Fruit fly (Drosophila melanogaster): Measurements from ENCODE around the gene stai.

Gene stai

DNA sequence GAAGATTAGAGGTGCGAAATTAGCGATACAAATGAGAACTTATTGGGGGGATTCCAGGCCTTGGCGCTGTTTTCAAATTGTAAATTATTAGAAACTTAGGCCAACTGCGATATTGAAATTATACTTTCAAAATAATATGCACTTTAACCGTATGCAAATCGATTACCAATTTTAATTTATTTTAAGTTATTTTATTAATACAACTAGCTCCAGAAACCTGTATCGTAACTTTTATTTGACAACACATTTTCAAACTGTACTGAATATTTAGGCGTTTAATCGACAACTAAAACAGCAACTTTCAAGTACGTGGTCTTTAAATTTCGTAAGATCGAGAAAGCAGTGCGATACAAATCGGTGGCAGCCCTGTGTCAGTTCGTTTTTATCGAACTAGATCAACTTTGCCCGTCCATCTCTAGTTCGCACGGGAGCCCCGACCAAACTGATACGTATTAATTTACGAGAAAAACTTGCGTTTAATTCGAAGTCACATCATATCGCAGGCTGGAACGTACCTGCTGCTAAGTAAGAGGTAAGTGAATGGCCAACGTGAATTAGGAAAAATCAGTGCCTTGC is 29.4 kb upstream of the stai start, which contains the start of the genes CG9154 and Kr-h2 (continued):
- TF ChIP-seq chm (GFP tag; IDR thresholded peaks at IDR 0.05): no peak
- TF ChIP-seq CG11085 (GFP tag; IDR thresholded peaks at IDR 0.05): no peak
- no peak for TF ChIP-seq Lpt (GFP tag; optimal IDR thresholded peaks at IDR 0.05)
- TF ChIP-seq CrebB (tag; optimal IDR thresholded peaks at IDR 0.05): no peak
- no peak for TF ChIP-seq vfl (GFP tag; optimal IDR thresholded peaks at IDR 0.05)
- TF ChIP-seq Hand (GFP tag; optimal IDR thresholded peaks at IDR 0.05): no peak
- peak; percentile 39 for TF ChIP-seq CG11504 (tag; optimal IDR thresholded peaks at IDR 0.05)
- TF ChIP-seq crp (GFP tag; optimal IDR thresholded peaks at IDR 0.05): peak in 1 of 2 experiments; percentile 12
- TF ChIP-seq Bdp1 (GFP tag; optimal IDR thresholded peaks at IDR 0.05): no peak
- TF ChIP-seq jigr1 (GFP tag; IDR thresholded peaks at IDR 0.05): peak; percentile 54; the same call in 1 of the 3 replicates
- TF ChIP-seq twi (tag; optimal IDR thresholded peaks at IDR 0.05): no peak
- TF ChIP-seq sna (GFP tag; IDR thresholded peaks at IDR 0.05; ENCODE audit: partially characterized antibody): no peak
- TF ChIP-seq cato (GFP tag; optimal IDR thresholded peaks at IDR 0.05; ENCODE audit: borderline replicate concordance): no peak
- TF ChIP-seq tll (GFP tag; optimal IDR thresholded peaks at IDR 0.05): no peak
- no peak for TF ChIP-seq ash1 (GFP tag; optimal IDR thresholded peaks at IDR 0.05)
- no peak for TF ChIP-seq gce (GFP tag; IDR thresholded peaks at IDR 0.05)
- no peak for TF ChIP-seq CG8089 (GFP tag; optimal IDR thresholded peaks at IDR 0.05)
- TF ChIP-seq stc (GFP tag; IDR thresholded peaks at IDR 0.05): no peak
- no peak for TF ChIP-seq nom (GFP tag; optimal IDR thresholded peaks at IDR 0.05)
- peak; percentile 75 for TF ChIP-seq Med (GFP tag)
- TF ChIP-seq phol (tag; optimal IDR thresholded peaks at IDR 0.05): peak; percentile 37
- no peak for TF ChIP-seq CG11560 (tag; IDR thresholded peaks at IDR 0.05)
- no peak for TF ChIP-seq caup (GFP tag; optimal IDR thresholded peaks at IDR 0.05; ENCODE audit: severe bottlenecking)
- no peak for TF ChIP-seq CG33213 (GFP tag; optimal IDR thresholded peaks at IDR 0.05)
- no peak for TF ChIP-seq ap (GFP tag; IDR thresholded peaks at IDR 0.05)
- 0 out of 2 replicates have a peak, but pooled peaks have one; percentile 4 for TF ChIP-seq onecut (GFP tag; IDR thresholded peaks at IDR 0.05)
- TF ChIP-seq CkIIα-i1 (GFP tag; IDR thresholded peaks at IDR 0.05): no peak
- peak; percentile 37 for TF ChIP-seq CG9817 (tag; optimal IDR thresholded peaks at IDR 0.05)
- TF ChIP-seq CG17912 (GFP tag; optimal IDR thresholded peaks at IDR 0.05): no peak
- TF ChIP-seq ewg (GFP tag; optimal IDR thresholded peaks at IDR 0.05): no peak
- TF ChIP-seq YL-1 (GFP tag; optimal IDR thresholded peaks at IDR 0.05): peak; percentile 8
- no peak for TF ChIP-seq tin (GFP tag; optimal IDR thresholded peaks at IDR 0.05)
- TF ChIP-seq Lhr (GFP tag; optimal IDR thresholded peaks at IDR 0.05): peak; percentile 83
- peak; percentile 31; the same call in 1 of the 2 replicates for TF ChIP-seq slbo (GFP tag; IDR thresholded peaks at IDR 0.05)
- TF ChIP-seq lbe (GFP tag; optimal IDR thresholded peaks at IDR 0.05): no peak
- TF ChIP-seq sens (GFP tag): peak; percentile 88
- TF ChIP-seq MESR4 (GFP tag; optimal IDR thresholded peaks at IDR 0.05): peak; percentile 94
- no peak for TF ChIP-seq bcd (GFP tag; optimal IDR thresholded peaks at IDR 0.05)
- TF ChIP-seq MTF-1 (GFP tag; optimal IDR thresholded peaks at IDR 0.05; ENCODE audit: borderline replicate concordance): no peak
- TF ChIP-seq Neu2 (GFP tag; optimal IDR thresholded peaks at IDR 0.05; ENCODE audit: borderline replicate concordance): no peak
- no peak for TF ChIP-seq CG11247 (GFP tag; IDR thresholded peaks at IDR 0.05)
- TF ChIP-seq jumu (GFP tag; optimal IDR thresholded peaks at IDR 0.05): no peak
- no peak for TF ChIP-seq CG11398 (GFP tag; optimal IDR thresholded peaks at IDR 0.05)
- TF ChIP-seq tx (GFP tag; optimal IDR thresholded peaks at IDR 0.05): no peak
- no peak for TF ChIP-seq ftz-f1 (GFP tag; optimal IDR thresholded peaks at IDR 0.05)
- no peak for TF ChIP-seq CG3407 (GFP tag; optimal IDR thresholded peaks at IDR 0.05)
- TF ChIP-seq CHES-1-like (GFP tag; optimal IDR thresholded peaks at IDR 0.05): peak; percentile 32
- TF ChIP-seq CG31388 (GFP tag; optimal IDR thresholded peaks at IDR 0.05): no peak
- no peak for TF ChIP-seq Gsc (GFP tag; IDR thresholded peaks at IDR 0.05)
- TF ChIP-seq Deaf1 (tag; optimal IDR thresholded peaks at IDR 0.05): peak; percentile 33

Data from whole organism, embryonic.